Worm (Caenorhabditis elegans): Measurements from ENCODE around the gene R07B7.2.

The R07B7.2 gene

DNA sequence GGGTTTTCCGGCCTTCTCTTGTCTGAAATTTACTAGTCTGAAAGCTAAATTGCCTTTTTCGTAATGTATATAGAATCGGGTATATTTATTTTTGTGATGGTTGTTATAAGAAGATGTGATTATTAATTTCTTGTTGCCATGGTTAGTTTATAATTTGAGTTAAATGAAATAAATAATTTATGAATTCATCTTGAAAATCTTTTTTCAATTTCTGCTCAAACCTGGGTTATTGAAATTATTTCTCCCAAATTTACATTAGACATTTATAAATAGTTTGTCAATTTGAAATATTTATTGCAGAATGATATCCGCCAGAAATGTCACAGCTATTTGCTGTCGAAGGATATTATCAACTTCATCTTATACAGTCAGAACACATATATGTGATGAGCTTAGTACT is 11.1 kb downstream of the R07B7.2 start, which contains the start of gene dars-2:
dars-2 (plus strand) TSS at position 301 of the 400 bp plus-strand sequence.
- no peak for TF ChIP-seq elt-3 (tag; optimal IDR thresholded peaks at IDR 0.05)
- no peak for TF ChIP-seq sea-2 (GFP tag; optimal IDR thresholded peaks at IDR 0.05)
- no peak for TF ChIP-seq elt-1 (tag; optimal IDR thresholded peaks at IDR 0.05)
- no peak for TF ChIP-seq snpc-4 (tag; optimal IDR thresholded peaks at IDR 0.05)

DNA sequence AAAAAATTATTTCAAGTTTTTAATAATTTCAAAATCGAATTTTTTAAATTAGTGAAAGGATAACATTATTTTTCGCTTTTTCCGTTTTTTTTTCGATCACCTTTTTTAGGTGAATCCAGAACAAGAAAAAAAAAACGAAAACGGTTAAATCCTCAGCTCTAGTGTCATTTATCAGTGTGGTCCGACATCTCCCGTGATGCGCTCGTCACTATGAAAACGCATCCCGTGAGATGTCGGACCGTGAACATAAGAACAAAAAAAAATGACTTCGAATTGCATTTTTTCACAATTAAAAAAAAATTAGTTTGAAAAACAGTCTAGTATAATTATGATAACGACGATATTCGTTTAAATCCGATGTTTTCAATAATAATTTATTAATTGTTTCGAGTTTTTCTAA is 11.8 kb downstream of the R07B7.2 start:
- TF ChIP-seq R02D3.7 (tag; optimal IDR thresholded peaks at IDR 0.05) (no peak), hmg-11 (tag; optimal IDR thresholded peaks at IDR 0.05) (no peak), jun-1 (tag; optimal IDR thresholded peaks at IDR 0.05) (no peak), mdl-1 (tag; optimal IDR thresholded peaks at IDR 0.05) (no peak), nhr-25 (tag; optimal IDR thresholded peaks at IDR 0.05) (no peak), nhr-237 (tag; optimal IDR thresholded peaks at IDR 0.05) (no peak), elt-3 (tag; optimal IDR thresholded peaks at IDR 0.05) (no peak)

DNA sequence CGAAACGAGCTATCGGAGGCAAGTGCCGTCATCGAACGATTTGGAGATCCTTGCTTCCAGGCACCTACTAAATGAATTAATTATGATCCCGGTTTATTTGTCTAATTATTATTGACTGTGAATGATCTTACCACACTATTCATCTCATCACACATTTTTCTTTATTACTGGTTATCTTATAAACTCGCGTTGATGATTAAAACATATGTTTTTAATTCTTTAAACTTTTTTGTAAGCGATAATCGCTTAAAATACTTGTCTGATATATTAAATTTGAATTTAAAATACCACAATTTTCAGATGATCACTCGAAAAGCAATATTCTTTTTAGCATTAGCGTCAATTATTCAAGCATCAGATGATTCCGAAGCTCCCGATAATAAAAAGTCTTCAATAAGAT is 14.4 kb downstream of the R07B7.2 start, which contains the start of gene F10C2.5:
F10C2.5 (plus strand) TSS at position 301 of the 400 bp plus-strand sequence.
- TF ChIP-seq fos-1 (tag; optimal IDR thresholded peaks at IDR 0.05) (no peak), mml-1 (tag; optimal IDR thresholded peaks at IDR 0.05) (no peak), jun-1 (tag; optimal IDR thresholded peaks at IDR 0.05) (no peak), sea-2 (GFP tag; optimal IDR thresholded peaks at IDR 0.05) (no peak), pqm-1 (tag; optimal IDR thresholded peaks at IDR 0.05) (no peak), ceh-16 (tag; optimal IDR thresholded peaks at IDR 0.05) (no peak), mdl-1 (tag; optimal IDR thresholded peaks at IDR 0.05) (no peak), nhr-28 (tag; optimal IDR thresholded peaks at IDR 0.05) (no peak)

DNA sequence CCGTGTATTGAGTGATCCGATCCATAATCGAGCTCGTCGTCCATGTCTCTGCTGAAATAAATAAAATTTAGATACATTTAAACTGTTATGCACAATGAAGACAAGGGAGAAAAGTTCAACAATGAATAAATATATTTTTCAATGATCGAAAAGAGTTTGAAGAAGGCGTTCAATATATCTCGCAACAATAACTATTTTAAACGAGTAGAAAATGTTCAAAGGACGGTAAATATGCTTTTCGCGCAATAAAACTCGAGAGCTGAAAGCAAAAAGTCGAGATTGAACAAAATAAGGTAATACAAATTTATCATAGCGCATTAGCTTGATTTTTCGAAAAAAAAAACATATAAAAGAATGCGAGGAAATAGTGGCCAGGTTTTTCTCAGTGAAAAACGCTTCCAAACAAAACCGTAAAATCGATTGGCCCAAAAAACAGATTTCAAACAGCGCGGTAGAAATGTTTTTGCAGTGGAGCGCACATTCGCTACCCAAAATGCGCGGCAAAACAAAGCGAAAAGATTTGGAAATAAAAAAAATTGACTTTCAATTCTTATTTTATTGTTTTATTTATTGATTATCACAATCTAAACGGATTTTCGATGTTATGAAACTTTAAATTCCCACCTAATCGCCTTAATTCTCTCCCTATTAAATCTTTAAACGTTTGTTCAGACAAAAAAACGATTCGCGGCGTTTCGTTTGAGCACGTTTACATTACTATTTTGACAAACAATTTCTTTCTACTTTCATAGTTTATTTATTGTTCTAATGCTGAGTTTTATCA is 18.5 kb downstream of the R07B7.2 start, which contains the start of the genes kup-1 and F10C2.4:
kup-1 (minus strand) TSS at position 51 of the 784 bp plus-strand sequence.
F10C2.4 (plus strand) TSS at position 734 of the 784 bp plus-strand sequence.
- TF ChIP-seq elt-2 (tag; optimal IDR thresholded peaks at IDR 0.05) = peak; percentile 21
- TF ChIP-seq lin-15B (tag; optimal IDR thresholded peaks at IDR 0.05) = peak; percentile 87
- no peak for TF ChIP-seq eor-1 (tag; optimal IDR thresholded peaks at IDR 0.05)
- TF ChIP-seq nhr-25 (tag; optimal IDR thresholded peaks at IDR 0.05) = peak; percentile 36
- TF ChIP-seq nhr-77 (tag; optimal IDR thresholded peaks at IDR 0.05) = no peak
- no peak for TF ChIP-seq nhr-12 (tag; optimal IDR thresholded peaks at IDR 0.05)
- TF ChIP-seq egl-27 (tag; optimal IDR thresholded peaks at IDR 0.05) = no peak
- TF ChIP-seq ceh-16 (tag; optimal IDR thresholded peaks at IDR 0.05) = no peak
- TF ChIP-seq skn-1 (tag; optimal IDR thresholded peaks at IDR 0.05) = no peak
- no peak for TF ChIP-seq unc-39 (tag; optimal IDR thresholded peaks at IDR 0.05)
- no peak for TF ChIP-seq fkh-2 (tag; optimal IDR thresholded peaks at IDR 0.05)
- TF ChIP-seq jun-1 (tag; optimal IDR thresholded peaks at IDR 0.05) = no peak
- peak; percentile 64 for TF ChIP-seq pha-4 (tag; optimal IDR thresholded peaks at IDR 0.05)
- TF ChIP-seq R02D3.7 (tag; optimal IDR thresholded peaks at IDR 0.05) = no peak
- TF ChIP-seq nhr-237 (tag; optimal IDR thresholded peaks at IDR 0.05) = no peak
- TF ChIP-seq nhr-11 (tag; optimal IDR thresholded peaks at IDR 0.05) = no peak
- TF ChIP-seq egl-5 (tag; optimal IDR thresholded peaks at IDR 0.05) = peak; percentile 65
- no peak for TF ChIP-seq ztf-4 (tag; optimal IDR thresholded peaks at IDR 0.05)
- no peak for TF ChIP-seq daf-12 (tag; optimal IDR thresholded peaks at IDR 0.05)
- no peak for TF ChIP-seq nhr-76 (tag; optimal IDR thresholded peaks at IDR 0.05)
- TF ChIP-seq lin-39 (tag; optimal IDR thresholded peaks at IDR 0.05) = no peak
- no peak for TF ChIP-seq elt-1 (tag; optimal IDR thresholded peaks at IDR 0.05)
- peak; percentile 66 for TF ChIP-seq snpc-4 (tag; optimal IDR thresholded peaks at IDR 0.05)
- TF ChIP-seq tbx-2 (tag; optimal IDR thresholded peaks at IDR 0.05) = no peak
- no peak for TF ChIP-seq mdl-1 (tag; optimal IDR thresholded peaks at IDR 0.05)
- TF ChIP-seq nhr-23 (tag; optimal IDR thresholded peaks at IDR 0.05) = peak; percentile 61
- TF ChIP-seq ZK546.5 (tag; optimal IDR thresholded peaks at IDR 0.05) = no peak
- peak; percentile 68 for TF ChIP-seq ceh-28 (tag; optimal IDR thresholded peaks at IDR 0.05)
- no peak for TF ChIP-seq pqm-1 (tag; optimal IDR thresholded peaks at IDR 0.05)
- TF ChIP-seq sea-2 (GFP tag; optimal IDR thresholded peaks at IDR 0.05) = no peak
- TF ChIP-seq nfya-1 (tag; optimal IDR thresholded peaks at IDR 0.05; ENCODE audit: insufficient read depth) = peak; percentile 82
- no peak for TF ChIP-seq ama-1 (optimal IDR thresholded peaks at IDR 0.05)
- TF ChIP-seq nhr-28 (tag; optimal IDR thresholded peaks at IDR 0.05) = no peak
- no peak for TF ChIP-seq elt-3 (tag; optimal IDR thresholded peaks at IDR 0.05)
- TF ChIP-seq aly-2 (tag; optimal IDR thresholded peaks at IDR 0.05) = no peak
- TF ChIP-seq ceh-82 (tag; optimal IDR thresholded peaks at IDR 0.05) = no peak
- TF ChIP-seq unc-62 (GFP tag; optimal IDR thresholded peaks at IDR 0.05) = no peak
- TF ChIP-seq fos-1 (tag; optimal IDR thresholded peaks at IDR 0.05) = no peak
- TF ChIP-seq hmg-11 (tag; optimal IDR thresholded peaks at IDR 0.05) = peak; percentile 59
- TF ChIP-seq ceh-9 (tag; optimal IDR thresholded peaks at IDR 0.05) = no peak
- TF ChIP-seq nhr-43 (tag; optimal IDR thresholded peaks at IDR 0.05; ENCODE audit: poor library complexity, severe bottlenecking) = no peak
- no peak for TF ChIP-seq lsy-12 (tag; optimal IDR thresholded peaks at IDR 0.05)
- no peak for TF ChIP-seq zag-1 (tag; optimal IDR thresholded peaks at IDR 0.05)

All from whole organism, L3 larva.